Worm (Caenorhabditis elegans) whole organism, L3 larva: ENCODE results near the gene mig-5.

Experiments
- R02D3.7 ChIP-seq: fragments of 150-350 bp; optimal IDR thresholded peaks from 2 replicates; lab custom pipeline; 2014; ENCODE audit warnings: missing biosample characterization, missing genetic modification characterization
- ama-1 ChIP-seq: fragments of 150-350 bp; optimal IDR thresholded peaks from 2 replicates; lab custom pipeline; 2018
- hmg-11 ChIP-seq: sonication (generic microtip); optimal IDR thresholded peaks from 2 replicates; lab custom pipeline; 2016; ENCODE audit warnings: missing genetic modification characterization, missing compliant biosample characterization
- snpc-4 ChIP-seq: fragments of 150-350 bp; optimal IDR thresholded peaks from 2 replicates; lab custom pipeline; 2014; ENCODE audit warnings: missing biosample characterization, missing genetic modification characterization
- unc-39 ChIP-seq: sonication (generic microtip); optimal IDR thresholded peaks from 4 replicates; lab custom pipeline; 2017; ENCODE audit warnings: missing biosample characterization, missing genetic modification characterization
- ztf-4 ChIP-seq: fragments of 150-350 bp; optimal IDR thresholded peaks from 2 replicates; lab custom pipeline; 2014; ENCODE audit warnings: missing biosample characterization, missing genetic modification characterization

ce11 chrII:8173449-8173848, 11.4 kb downstream of the mig-5 start, which contains the start of the genes decr-1.3 and T05C12.1:
- TF ChIP-seq snpc-4 (tag; lab: Kevin White, UChicago) (no peak), R02D3.7 (tag; lab: Kevin White, UChicago) (no peak), ama-1 (lab: Kevin White, UChicago) (no peak), unc-39 (tag; lab: Kevin White, UChicago) (no peak), hmg-11 (tag; lab: Kevin White, UChicago) (no peak), ztf-4 (tag; lab: Kevin White, UChicago) (no peak)
